Worm (Caenorhabditis elegans) whole organism, L4/young adult: Measurements from ENCODE around the gene fib-1.

Source experiments
- dao-5 ChIP-seq: sonication (generic microtip); optimal IDR thresholded peaks from 2 replicates; lab custom pipeline; 2016; ENCODE audit warnings: missing genotype, missing genetic modification characterization, moderate library complexity, missing compliant biosample characterization
- him-1 ChIP-seq: sonication (generic microtip); optimal IDR thresholded peaks from 2 replicates; lab custom pipeline; 2016; ENCODE audit warnings: missing genotype, missing genetic modification reagents, missing genetic modification characterization, missing compliant biosample characterization

ce11 chrV:15051720-15052119 is 49.7 kb upstream of the fib-1 start:
- no peak for TF ChIP-seq dao-5 (tag; lab: Kevin White, UChicago)
- no peak for TF ChIP-seq him-1 (tag; lab: Kevin White, UChicago)
